Fruit fly (Drosophila melanogaster) whole organism, wandering third instar larva: Measurements from ENCODE around the gene Cpr78Cc.

Experiments
- Abd-B ChIP-seq: fragments of >200 bp; optimal IDR thresholded peaks from 2 replicates; lab custom pipeline; 2017; ENCODE audit warnings: missing biosample characterization, missing genetic modification characterization
- CG32264 ChIP-seq: fragments of 200-800 bp; sonication (Bioruptor generic); optimal IDR thresholded peaks from 2 replicates; lab custom pipeline; 2016; ENCODE audit warnings: missing biosample characterization, missing genetic modification characterization
- CG9705 ChIP-seq: fragments of 200-800 bp; sonication (Bioruptor generic); optimal IDR thresholded peaks from 2 replicates; lab custom pipeline; 2018; ENCODE audit warnings: missing biosample characterization, mild to moderate bottlenecking, missing genetic modification characterization
- CrebA ChIP-seq: fragments of 200-800 bp; sonication (Bioruptor generic); optimal IDR thresholded peaks from 2 replicates; lab custom pipeline; 2016; ENCODE audit warnings: missing biosample characterization, mild to moderate bottlenecking, missing genetic modification characterization, borderline replicate concordance
- Dfd ChIP-seq: fragments of >200 bp; optimal IDR thresholded peaks from 2 replicates; lab custom pipeline; 2017; ENCODE audit warnings: missing biosample characterization, missing genetic modification characterization
- Dif ChIP-seq: fragments of 200-275, 200-300 bp; sonication (Bioruptor generic); optimal IDR thresholded peaks from 2 replicates; lab custom pipeline; 2018; ENCODE audit warnings: missing biosample characterization, missing genetic modification characterization; ENCODE audit not compliant: partially characterized antibody
- GATAd ChIP-seq: sonication (Bioruptor generic); optimal IDR thresholded peaks from 2 replicates; lab custom pipeline; 2016; ENCODE audit warnings: missing biosample characterization, missing genetic modification characterization
- HLH106 ChIP-seq: fragments of 200-800 bp; optimal IDR thresholded peaks from 3 replicates; lab custom pipeline; 2019; ENCODE audit warnings: missing biosample characterization, mild to moderate bottlenecking, missing genetic modification characterization, moderate library complexity
- Hnf4 ChIP-seq: fragments of 200-800 bp; sonication (Bioruptor generic); optimal IDR thresholded peaks from 2 replicates; lab custom pipeline; 2016; ENCODE audit warnings: missing biosample characterization, mild to moderate bottlenecking, missing genetic modification characterization
- Hr83 ChIP-seq: fragments of 200-300 bp; sonication (Bioruptor generic); optimal IDR thresholded peaks from 2 replicates; lab custom pipeline; 2016; ENCODE audit warnings: missing biosample characterization, mild to moderate bottlenecking, missing genetic modification characterization, moderate library complexity; ENCODE audit not compliant: poor library complexity, severe bottlenecking
- OdsH ChIP-seq: fragments of 200-800 bp; sonication (Bioruptor generic); optimal IDR thresholded peaks from 2 replicates; lab custom pipeline; 2016; ENCODE audit warnings: missing biosample characterization, mild to moderate bottlenecking, missing genetic modification characterization
- Rel ChIP-seq, 2 experiments: fragments of 200-800 bp; sonication (Bioruptor generic) in 1 of 2; optimal IDR thresholded peaks; 2 replicates in 1 of 2; 3 replicates in 1 of 2; lab custom pipeline; 2016 to 2019; ENCODE audit warnings: mild to moderate bottlenecking in 2 of 2, missing biosample characterization in 2 of 2, missing genetic modification characterization in 2 of 2, moderate library complexity in 1 of 2
- Sp1 ChIP-seq: fragments of 200-800 bp; sonication (Bioruptor generic); optimal IDR thresholded peaks from 3 replicates; lab custom pipeline; 2019; ENCODE audit warnings: missing biosample characterization, mild to moderate bottlenecking, missing genetic modification characterization, moderate library complexity
- br ChIP-seq: fragments of 200-800 bp; sonication (Bioruptor generic); optimal IDR thresholded peaks from 2 replicates; lab custom pipeline; 2016; ENCODE audit warnings: missing biosample characterization, missing genetic modification characterization
- brk ChIP-seq: fragments of 200-800 bp; sonication (Bioruptor generic); optimal IDR thresholded peaks from 2 replicates; lab custom pipeline; 2016; ENCODE audit warnings: missing biosample characterization, mild to moderate bottlenecking, missing genetic modification characterization
- dl ChIP-seq, 2 experiments: fragments of 175-275, 200-275 bp in 1 of 2; fragments of 200-275 bp in 1 of 2; sonication (Bioruptor generic); optimal IDR thresholded peaks; lab custom pipeline; 2018; ENCODE audit warnings: mild to moderate bottlenecking in 2 of 2, missing biosample characterization in 2 of 2, missing genetic modification characterization in 2 of 2, moderate library complexity in 2 of 2; ENCODE audit not compliant: partially characterized antibody in 2 of 2, insufficient read depth in 1 of 2
- dmrt93B ChIP-seq: fragments of 200-800 bp; sonication (Bioruptor generic); optimal IDR thresholded peaks from 2 replicates; lab custom pipeline; 2018; ENCODE audit warnings: missing biosample characterization, mild to moderate bottlenecking, missing genetic modification characterization
- ey ChIP-seq: fragments of 200-800 bp; sonication (Bioruptor generic); optimal IDR thresholded peaks from 2 replicates; lab custom pipeline; 2016; ENCODE audit warnings: missing biosample characterization, missing genetic modification characterization
- foxo ChIP-seq, 2 experiments: fragments of 200-800 bp; sonication (Bioruptor generic); optimal IDR thresholded peaks; 2 replicates in 1 of 2; 3 replicates in 1 of 2; lab custom pipeline; 2016 to 2017; ENCODE audit warnings: missing biosample characterization in 2 of 2, missing genetic modification characterization in 2 of 2
- fru ChIP-seq: fragments of 200-800 bp; sonication (Bioruptor generic); optimal IDR thresholded peaks from 3 replicates; lab custom pipeline; 2016; ENCODE audit warnings: missing biosample characterization, mild to moderate bottlenecking, missing genetic modification characterization
- h ChIP-seq: fragments of 200-800 bp; sonication (Bioruptor generic); optimal IDR thresholded peaks from 3 replicates; lab custom pipeline; 2016; ENCODE audit warnings: missing biosample characterization, mild to moderate bottlenecking, missing genetic modification characterization
- jim ChIP-seq: fragments of 175-275, 200-325 bp; sonication (Bioruptor generic); optimal IDR thresholded peaks from 2 replicates; lab custom pipeline; 2016; ENCODE audit warnings: missing biosample characterization, mild to moderate bottlenecking, missing genetic modification characterization
- lola ChIP-seq: fragments of >200 bp; optimal IDR thresholded peaks from 2 replicates; lab custom pipeline; 2017; ENCODE audit warnings: missing biosample characterization, missing genetic modification characterization
- pan ChIP-seq: fragments of >200 bp; optimal IDR thresholded peaks from 2 replicates; lab custom pipeline; 2017
- psq ChIP-seq: fragments of 200-800 bp; sonication (Bioruptor generic); optimal IDR thresholded peaks from 3 replicates; lab custom pipeline; 2017; ENCODE audit warnings: missing biosample characterization, mild to moderate bottlenecking, missing genetic modification characterization, moderate library complexity
- rgr ChIP-seq: fragments of 200-800 bp; sonication (Bioruptor generic); optimal IDR thresholded peaks from 3 replicates; lab custom pipeline; 2016; ENCODE audit warnings: missing biosample characterization, mild to moderate bottlenecking, missing genetic modification characterization
- sage ChIP-seq: fragments of 200-800 bp; sonication (Bioruptor generic); optimal IDR thresholded peaks from 2 replicates; lab custom pipeline; 2016; ENCODE audit warnings: missing biosample characterization, mild to moderate bottlenecking, missing genetic modification characterization
- tai ChIP-seq: sonication (Bioruptor generic); optimal IDR thresholded peaks from 2 replicates; lab custom pipeline; 2016; ENCODE audit warnings: missing biosample characterization, missing genetic modification characterization
- usp ChIP-seq: fragments of >200 bp; optimal IDR thresholded peaks from 2 replicates; lab custom pipeline; 2017; ENCODE audit warnings: missing biosample characterization, missing genetic modification characterization
- woc ChIP-seq: sonication (Bioruptor generic); optimal IDR thresholded peaks from 2 replicates; lab custom pipeline; 2016; ENCODE audit warnings: missing biosample characterization, mild to moderate bottlenecking, missing genetic modification characterization

The Cpr78Cc gene

DNA sequence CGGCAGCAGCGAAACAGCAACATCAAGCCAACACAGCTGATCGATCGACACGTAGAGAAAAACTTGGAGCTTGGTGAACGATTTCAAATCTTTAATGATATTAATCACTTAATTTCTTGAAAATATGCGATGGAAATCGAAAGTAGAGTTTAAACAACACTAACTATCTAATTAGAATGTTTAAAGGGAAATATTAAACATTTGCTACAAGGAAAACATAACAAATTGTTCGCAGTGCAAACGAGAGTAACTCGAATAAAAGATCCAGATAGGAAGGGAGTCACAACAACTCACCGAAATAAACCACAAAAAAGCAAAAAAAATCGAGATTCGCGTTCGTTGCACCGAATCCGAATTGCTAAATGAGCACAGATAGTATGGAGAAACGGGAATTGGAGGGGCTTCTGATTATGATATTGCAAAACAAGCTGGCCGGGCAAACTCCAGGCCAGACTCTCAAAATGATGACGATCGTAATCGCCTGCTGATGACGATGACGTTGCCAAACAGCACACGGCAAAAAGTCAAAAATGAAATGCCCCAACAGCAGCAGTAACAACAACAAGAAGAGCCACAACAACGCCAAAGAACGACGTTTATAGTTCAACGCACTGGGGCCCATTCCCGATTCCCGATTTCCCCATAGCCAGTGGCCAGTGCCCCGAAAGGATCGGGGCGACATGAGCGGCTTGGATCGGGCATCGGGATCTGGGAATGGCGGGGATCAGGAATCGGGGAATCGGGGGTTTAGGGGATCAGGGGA is 46.4 kb upstream of the Cpr78Cc start (continued):
- TF ChIP-seq tai (GFP tag; lab: Kevin White, UChicago) (peak; percentile 97), h (peak; percentile 99), Dif (GFP tag; lab: Kevin White, UChicago) (no peak), Hr83 (GFP tag; lab: Kevin White, UChicago) (peak; percentile 33), dl (GFP tag; optimal IDR thresholded peaks at IDR 0.05; lab: Kevin White, UChicago; ENCODE audit: insufficient read depth in 1 of 2, partially characterized antibody in 2 of 2) (no peak), Rel (GFP tag; optimal IDR thresholded peaks at IDR 0.05; lab: Kevin White, UChicago) (peak; percentile 96), Rel (tag; optimal IDR thresholded peaks at IDR 0.05; lab: Kevin White, UChicago) (peak; percentile 86), CG32264 (peak; percentile 98), fru (peak; percentile 99), usp (GFP tag; lab: Kevin White, UChicago) (no peak), pan (no peak), OdsH (peak; percentile 99)

DNA sequence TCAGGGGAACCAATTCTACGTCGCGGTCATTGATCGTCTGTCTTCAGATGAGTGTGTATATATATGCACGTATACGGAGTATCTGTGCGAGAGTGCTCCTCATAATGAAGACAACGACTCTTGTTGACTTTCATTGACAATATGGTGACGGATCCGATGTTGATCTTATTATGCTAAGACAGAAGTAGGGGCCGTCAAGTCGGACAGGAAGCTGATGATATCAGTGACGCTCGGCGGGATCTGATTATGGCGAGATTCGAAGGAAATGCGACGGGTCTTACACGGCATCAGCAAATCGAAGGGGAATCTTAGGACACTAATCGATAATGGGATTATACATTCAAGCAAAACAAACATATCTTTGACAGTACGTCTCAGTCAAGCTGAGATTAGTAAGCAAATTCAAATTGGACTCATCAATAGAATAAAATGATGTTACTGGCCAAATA is 45.8 kb upstream of the Cpr78Cc start:
- peak; percentile 37 for TF ChIP-seq jim (GFP tag; lab: Kevin White, UChicago)
- TF ChIP-seq CG9705 = no peak
- TF ChIP-seq Dfd (GFP tag; lab: Kevin White, UChicago) = no peak
- TF ChIP-seq Hr83 (GFP tag; lab: Kevin White, UChicago) = peak; percentile 74
- no peak for TF ChIP-seq Abd-B (GFP tag; lab: Kevin White, UChicago)
- no peak for TF ChIP-seq GATAd
- TF ChIP-seq brk = no peak
- no peak for TF ChIP-seq Hnf4 (GFP tag; lab: Kevin White, UChicago)
- TF ChIP-seq HLH106 (tag; lab: Kevin White, UChicago) = peak; percentile 18
- TF ChIP-seq dl (GFP tag; optimal IDR thresholded peaks at IDR 0.05; lab: Kevin White, UChicago; ENCODE audit: insufficient read depth in 1 of 2, partially characterized antibody in 2 of 2) = no peak
- no peak for TF ChIP-seq woc (GFP tag; lab: Kevin White, UChicago)
- TF ChIP-seq, all 38 proteins: peak for 3

DNA sequence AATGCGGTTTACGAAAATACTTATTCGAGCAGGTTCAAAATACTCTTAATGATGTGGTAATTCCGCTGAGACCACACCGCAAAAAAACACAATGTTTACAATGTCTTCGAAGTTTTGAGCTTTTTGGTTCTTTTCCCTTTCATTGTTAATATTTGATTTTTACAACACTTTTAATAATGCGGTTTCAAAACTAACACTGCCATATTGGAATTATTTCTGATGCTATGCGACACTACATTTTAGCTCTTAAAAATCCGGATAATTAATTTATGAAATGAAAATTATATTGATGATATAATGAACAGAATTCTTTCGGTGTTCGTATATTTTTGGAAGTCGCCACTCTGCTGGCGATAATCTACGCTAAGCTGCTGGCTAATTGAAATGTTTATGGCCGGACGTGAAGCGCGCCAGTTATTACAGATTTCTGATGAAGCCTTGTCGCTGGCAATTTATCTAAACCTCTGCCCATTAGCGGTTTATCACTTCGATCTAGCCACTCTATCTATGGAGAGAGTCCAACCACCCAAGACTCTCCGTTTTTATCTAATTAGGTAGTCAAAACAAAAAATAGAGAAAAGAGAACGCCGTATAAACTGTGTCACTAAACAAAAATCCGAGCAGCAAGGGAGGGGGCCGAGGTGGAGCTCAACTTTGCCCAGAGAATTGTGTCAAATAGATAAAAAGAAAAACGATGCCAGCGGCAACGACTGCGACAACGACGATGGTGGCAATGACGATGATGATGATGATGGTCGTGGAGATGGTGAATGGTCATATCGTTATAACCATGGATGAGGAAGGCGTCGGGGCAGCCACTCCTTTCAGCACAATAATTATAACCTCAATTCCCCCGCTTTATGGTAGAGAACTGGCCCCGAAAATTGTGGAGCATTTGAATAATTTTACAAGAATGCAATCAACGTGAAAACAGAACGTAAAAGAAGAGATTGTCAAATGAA is 44.0 kb upstream of the Cpr78Cc start:
- TF ChIP-seq tai (GFP tag; lab: Kevin White, UChicago) (peak; percentile 22), CrebA (GFP tag; lab: Kevin White, UChicago) (no peak), Rel (GFP tag; optimal IDR thresholded peaks at IDR 0.05; lab: Kevin White, UChicago) (no peak), Rel (tag; optimal IDR thresholded peaks at IDR 0.05; lab: Kevin White, UChicago) (peak; percentile 5), Hnf4 (GFP tag; lab: Kevin White, UChicago) (peak; percentile 30), CG9705 (peak; percentile 9), fru (peak; percentile 50), OdsH (no peak), ey (GFP tag; lab: Kevin White, UChicago) (peak; percentile 34), brk (no peak), Sp1 (GFP tag; lab: Kevin White, UChicago) (peak; percentile 30), HLH106 (tag; lab: Kevin White, UChicago) (peak; percentile 58), br (GFP tag; lab: Kevin White, UChicago) (peak; percentile 11), Hr83 (GFP tag; lab: Kevin White, UChicago) (no peak), sage (GFP tag; lab: Kevin White, UChicago) (no peak), foxo (GFP tag; optimal IDR thresholded peaks at IDR 0.05; lab: Kevin White, UChicago) (peak in 1 of 2 experiments; percentile 52), rgr (peak; percentile 45), usp (GFP tag; lab: Kevin White, UChicago) (no peak), lola (GFP tag; lab: Kevin White, UChicago) (no peak), h (peak; percentile 61)
- TF ChIP-seq, all 38 proteins: peak for 12

DNA sequence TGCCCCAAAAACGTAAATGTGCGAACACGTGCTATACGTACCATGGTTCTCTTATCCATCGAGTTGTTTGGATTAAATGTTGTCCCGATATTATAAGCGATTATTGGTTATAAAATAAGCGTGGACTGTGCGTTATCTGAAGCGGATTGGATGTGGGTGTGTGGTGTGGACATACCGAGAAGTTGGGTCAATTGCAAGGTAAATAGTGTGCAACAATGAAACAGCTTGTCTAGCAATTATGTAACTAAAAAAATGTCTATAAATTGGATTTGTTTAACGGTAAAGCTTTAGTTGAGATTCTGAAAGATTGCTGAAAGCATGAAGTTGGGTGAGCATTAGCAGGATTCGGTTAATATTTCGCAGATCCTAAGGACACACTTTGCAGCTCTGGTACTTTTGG is 42.6 kb upstream of the Cpr78Cc start, which contains the start of gene CG43218:
TSS of gene CG43218 (plus strand) at position 290 of the 400 bp plus-strand sequence.
- TF ChIP-seq Dfd (GFP tag; lab: Kevin White, UChicago) (no peak), Abd-B (GFP tag; lab: Kevin White, UChicago) (no peak), psq (GFP tag; lab: Kevin White, UChicago) (no peak), Sp1 (GFP tag; lab: Kevin White, UChicago) (no peak), sage (GFP tag; lab: Kevin White, UChicago) (no peak), dmrt93B (GFP tag; lab: Kevin White, UChicago) (no peak)
